Fruit fly (Drosophila melanogaster) whole organism, embryonic: ENCODE results near the gene CG32590.

ENCODE experiments used
- Adf1 ChIP-seq: fragments of 200-800 bp; sonication (Bioruptor generic); IDR thresholded peaks from 2 replicates; pipeline ENCODE4 v1.3.6; 2022; ENCODE audit warnings: missing biosample characterization, missing genetic modification characterization
- Antp ChIP-seq: fragments of 200-800 bp; sonication (Bioruptor generic); optimal IDR thresholded peaks from 3 replicates; lab custom pipeline; 2016; ENCODE audit warnings: missing biosample characterization, missing genetic modification characterization
- BEAF-32 ChIP-seq: fragments of 200-800 bp; sonication (Bioruptor generic); optimal IDR thresholded peaks from 3 replicates; lab custom pipeline; 2017; ENCODE audit warnings: missing biosample characterization, missing genetic modification characterization, mild to moderate bottlenecking, moderate library complexity, missing genetic modification reagents
- Bteb2 ChIP-seq: fragments of 200-800 bp; sonication (Bioruptor generic); optimal IDR thresholded peaks from 2 replicates; lab custom pipeline; 2016; ENCODE audit warnings: missing biosample characterization, missing genetic modification characterization
- CG11247 ChIP-seq: fragments of 200-800 bp; sonication (Bioruptor generic); IDR thresholded peaks from 2 replicates; pipeline ENCODE4 v1.3.6; 2022; ENCODE audit warnings: missing biosample characterization, missing genetic modification characterization
- CG13424 ChIP-seq: fragments of 200-800 bp; sonication (Bioruptor generic); optimal IDR thresholded peaks from 2 replicates; lab custom pipeline; 2019; ENCODE audit warnings: missing biosample characterization, mild to moderate bottlenecking, missing genetic modification characterization, moderate library complexity
- CG13624 ChIP-seq: fragments of 200-800 bp; sonication (Bioruptor generic); optimal IDR thresholded peaks from 2 replicates; lab custom pipeline; 2016; ENCODE audit warnings: missing biosample characterization, missing genetic modification characterization
- CG13894 ChIP-seq: fragments of 200-800 bp; sonication (Bioruptor generic); optimal IDR thresholded peaks from 3 replicates; lab custom pipeline; 2018; ENCODE audit warnings: missing biosample characterization, mild to moderate bottlenecking, missing genetic modification characterization, moderate library complexity
- CG14441 ChIP-seq: fragments of 200-800 bp; sonication (Bioruptor generic); IDR thresholded peaks from 2 replicates; pipeline ENCODE4 v1.3.6; 2022; ENCODE audit warnings: missing biosample characterization, missing genetic modification characterization
- CG18764 ChIP-seq: fragments of 200-800 bp; sonication (Bioruptor generic); optimal IDR thresholded peaks from 3 replicates; lab custom pipeline; 2016; ENCODE audit warnings: missing biosample characterization, missing genetic modification characterization
- CG31365 ChIP-seq: fragments of 200-800 bp; sonication (Bioruptor generic); optimal IDR thresholded peaks from 2 replicates; lab custom pipeline; 2018; ENCODE audit warnings: missing biosample characterization, mild to moderate bottlenecking, missing genetic modification characterization
- CG3407 ChIP-seq: fragments of 200-800 bp; sonication (Bioruptor generic); optimal IDR thresholded peaks from 2 replicates; lab custom pipeline; 2018; ENCODE audit warnings: missing biosample characterization, mild to moderate bottlenecking, missing genetic modification characterization
- CG5180 ChIP-seq: fragments of 200-800 bp; sonication (Bioruptor generic); optimal IDR thresholded peaks from 3 replicates; lab custom pipeline; 2017; ENCODE audit warnings: missing biosample characterization, missing genetic modification characterization, mild to moderate bottlenecking, moderate library complexity, missing genetic modification reagents
- CG6175 ChIP-seq: fragments of 200-800 bp; sonication (Bioruptor generic); IDR thresholded peaks from 3 replicates; pipeline ENCODE4 v1.3.6; 2022; ENCODE audit warnings: missing biosample characterization, missing genetic modification characterization
- CG7745 ChIP-seq: fragments of 200-800 bp; sonication (Bioruptor generic); optimal IDR thresholded peaks from 2 replicates; lab custom pipeline; 2018; ENCODE audit warnings: missing biosample characterization, mild to moderate bottlenecking, missing genetic modification characterization, moderate library complexity
- CG7839 ChIP-seq: fragments of 200-800 bp; sonication (Bioruptor generic); optimal IDR thresholded peaks from 3 replicates; lab custom pipeline; 2018; ENCODE audit warnings: missing biosample characterization, mild to moderate bottlenecking, missing genetic modification characterization, moderate library complexity
- CG7963 ChIP-seq: fragments of 200-800 bp; sonication (Bioruptor generic); IDR thresholded peaks from 3 replicates; pipeline ENCODE4 v1.3.6; 2022; ENCODE audit warnings: missing biosample characterization, missing genetic modification characterization; ENCODE audit not compliant: partially characterized antibody
- CG9609 ChIP-seq: fragments of 200-800 bp; sonication (Bioruptor generic); optimal IDR thresholded peaks from 3 replicates; lab custom pipeline; 2016; ENCODE audit warnings: missing biosample characterization, missing genetic modification characterization
- CHES-1-like ChIP-seq: fragments of 200-800 bp; sonication (Bioruptor generic); optimal IDR thresholded peaks from 2 replicates; lab custom pipeline; 2016; ENCODE audit warnings: missing biosample characterization, missing genetic modification characterization
- Deaf1 ChIP-seq: fragments of 200-800 bp; optimal IDR thresholded peaks from 3 replicates; lab custom pipeline; 2019; ENCODE audit warnings: missing biosample characterization, mild to moderate bottlenecking, missing genetic modification characterization, moderate library complexity
- Dip3 ChIP-seq: fragments of 200-800 bp; sonication (Bioruptor generic); optimal IDR thresholded peaks from 3 replicates; lab custom pipeline; 2016; ENCODE audit warnings: missing biosample characterization, missing genetic modification characterization
- Fer3 ChIP-seq: fragments of 200-800 bp; sonication (Bioruptor generic); optimal IDR thresholded peaks from 2 replicates; lab custom pipeline; 2018; ENCODE audit warnings: missing biosample characterization, mild to moderate bottlenecking, missing genetic modification characterization, moderate library complexity
- H15 ChIP-seq: fragments of 200-800 bp; sonication (Bioruptor generic); IDR thresholded peaks from 3 replicates; pipeline ENCODE4 v1.3.6; 2022; ENCODE audit warnings: missing biosample characterization, missing genetic modification characterization
- HHEX ChIP-seq: fragments of 200-800 bp; sonication (Bioruptor generic); optimal IDR thresholded peaks from 3 replicates; lab custom pipeline; 2017; ENCODE audit warnings: missing biosample characterization, mild to moderate bottlenecking, missing genetic modification characterization, missing genetic modification reagents
- Hmx ChIP-seq: fragments of 200-800 bp; sonication (Bioruptor generic); optimal IDR thresholded peaks from 2 replicates; lab custom pipeline; 2016; ENCODE audit warnings: missing biosample characterization, missing genetic modification characterization
- Jarid2 ChIP-seq: fragments of 200-800 bp; sonication (Bioruptor generic); optimal IDR thresholded peaks from 3 replicates; lab custom pipeline; 2017; ENCODE audit warnings: mild to moderate bottlenecking, missing biosample characterization, missing genetic modification reagents, missing genetic modification characterization
- Mad ChIP-seq: fragments of 200-800 bp; sonication (Bioruptor generic); optimal IDR thresholded peaks from 2 replicates; lab custom pipeline; 2016; ENCODE audit warnings: missing biosample characterization, missing genetic modification characterization
- Med ChIP-seq: fragments of 200-800 bp; sonication (Bioruptor generic); peaks from one replicate; lab custom pipeline; 2016; ENCODE audit warnings: missing biosample characterization, missing genetic modification characterization, mild to moderate bottlenecking, inconsistent platforms, moderate library complexity
- Nf-YC ChIP-seq: fragments of 200-800 bp; optimal IDR thresholded peaks from 3 replicates; lab custom pipeline; 2019; ENCODE audit warnings: missing biosample characterization, mild to moderate bottlenecking, missing genetic modification characterization, moderate library complexity
- Ravus ChIP-seq: fragments of 200-800 bp; sonication (Bioruptor generic); IDR thresholded peaks from 2 replicates; pipeline ENCODE4 v1.3.6; 2022; ENCODE audit warnings: missing biosample characterization, missing genetic modification characterization
- Stat92E ChIP-seq, 3 experiments: fragments of >200 bp in 2 of 3; fragments of 200-800 bp in 1 of 3; sonication (Bioruptor generic) in 1 of 3; optimal IDR thresholded peaks; 2 replicates each; lab custom pipeline; 2017 to 2019; ENCODE audit warnings: missing biosample characterization in 3 of 3, missing genetic modification characterization in 3 of 3, mild to moderate bottlenecking in 1 of 3, moderate library complexity in 1 of 3
- az2 ChIP-seq: fragments of 200-800 bp; sonication (Bioruptor generic); optimal IDR thresholded peaks from 3 replicates; lab custom pipeline; 2016; ENCODE audit warnings: missing biosample characterization, missing genetic modification characterization
- bowl ChIP-seq: fragments of 200-800 bp; sonication (Bioruptor generic); IDR thresholded peaks from 2 replicates; pipeline ENCODE4 v1.3.6; 2022; ENCODE audit warnings: missing biosample characterization, missing genetic modification characterization
- crc ChIP-seq: fragments of 200-800 bp; sonication (Bioruptor generic); optimal IDR thresholded peaks from 2 replicates; lab custom pipeline; 2016; ENCODE audit warnings: missing biosample characterization, missing genetic modification characterization
- disco-r ChIP-seq: fragments of 200-800 bp; sonication (Bioruptor generic); optimal IDR thresholded peaks from 2 replicates; lab custom pipeline; 2016; ENCODE audit warnings: missing biosample characterization, missing genetic modification characterization
- fd96Cb ChIP-seq: fragments of 200-800 bp; sonication (Bioruptor generic); optimal IDR thresholded peaks from 2 replicates; lab custom pipeline; 2018; ENCODE audit warnings: missing biosample characterization, mild to moderate bottlenecking, missing genetic modification characterization, moderate library complexity
- ftz-f1 ChIP-seq: fragments of 200-800 bp; sonication (Bioruptor generic); optimal IDR thresholded peaks from 2 replicates; lab custom pipeline; 2016; ENCODE audit warnings: missing biosample characterization, missing genetic modification characterization
- gem ChIP-seq: fragments of 200-800 bp; sonication (Bioruptor generic); optimal IDR thresholded peaks from 2 replicates; lab custom pipeline; 2019; ENCODE audit warnings: missing biosample characterization, mild to moderate bottlenecking, missing genetic modification characterization, moderate library complexity
- hb ChIP-seq: fragments of 200-800 bp; sonication (Bioruptor generic); IDR thresholded peaks from 3 replicates; pipeline ENCODE4 v1.3.6; 2022; ENCODE audit warnings: missing biosample characterization, missing genetic modification characterization; ENCODE audit not compliant: partially characterized antibody
- knrl ChIP-seq: fragments of 200-800 bp; sonication (Bioruptor generic); IDR thresholded peaks from 3 replicates; pipeline ENCODE4 v1.3.6; 2022; ENCODE audit warnings: missing biosample characterization, missing genetic modification characterization; ENCODE audit not compliant: partially characterized antibody
- nmo ChIP-seq: fragments of 200-800 bp; sonication (Bioruptor generic); optimal IDR thresholded peaks from 2 replicates; lab custom pipeline; 2018; ENCODE audit warnings: missing biosample characterization, mild to moderate bottlenecking, missing genetic modification characterization, moderate library complexity
- pan ChIP-seq, 4 experiments: fragments of >200 bp in 3 of 4; fragments of 200-800 bp in 1 of 4; sonication (Bioruptor generic) in 1 of 4; optimal IDR thresholded peaks in 3 of 4; IDR thresholded peaks in 1 of 4; 2 replicates each; pipeline versions ENCODE4 v1.3.6 to Lab custom; 2017 to 2022; ENCODE audit warnings: missing biosample characterization in 2 of 4, missing genetic modification characterization in 2 of 4, mixed read lengths in 1 of 4
- phol ChIP-seq: fragments of 200-800 bp; sonication (Bioruptor generic); optimal IDR thresholded peaks from 3 replicates; lab custom pipeline; 2018; ENCODE audit warnings: missing biosample characterization, mild to moderate bottlenecking, missing genetic modification characterization, moderate library complexity
- prd ChIP-seq, 3 experiments: fragments of >200 bp in 2 of 3; fragments of 200-800 bp in 1 of 3; sonication (Bioruptor generic) in 1 of 3; optimal IDR thresholded peaks in 2 of 3; IDR thresholded peaks in 1 of 3; 2 replicates in 2 of 3; 3 replicates in 1 of 3; pipeline versions ENCODE4 v1.3.6 to Lab custom; 2017 to 2022; ENCODE audit warnings: missing biosample characterization in 1 of 3, missing genetic modification characterization in 1 of 3
- ranshi ChIP-seq: fragments of 200-800 bp; sonication (Bioruptor generic); IDR thresholded peaks from 2 replicates; pipeline ENCODE4 v1.3.6; 2022; ENCODE audit warnings: missing biosample characterization, missing genetic modification characterization
- ro ChIP-seq: fragments of 200-800 bp; sonication (Bioruptor generic); IDR thresholded peaks from 2 replicates; pipeline ENCODE4 v1.3.6; 2022; ENCODE audit warnings: missing biosample characterization, missing genetic modification characterization
- so ChIP-seq: fragments of 200-800 bp; sonication (Bioruptor generic); IDR thresholded peaks from 3 replicates; pipeline ENCODE4 v1.3.6; 2022; ENCODE audit warnings: missing biosample characterization, missing genetic modification characterization
- zfh2 ChIP-seq: fragments of 200-800 bp; sonication (Bioruptor generic); optimal IDR thresholded peaks from 2 replicates; lab custom pipeline; 2016; ENCODE audit warnings: missing biosample characterization, missing genetic modification characterization

The CG32590 gene

DNA sequence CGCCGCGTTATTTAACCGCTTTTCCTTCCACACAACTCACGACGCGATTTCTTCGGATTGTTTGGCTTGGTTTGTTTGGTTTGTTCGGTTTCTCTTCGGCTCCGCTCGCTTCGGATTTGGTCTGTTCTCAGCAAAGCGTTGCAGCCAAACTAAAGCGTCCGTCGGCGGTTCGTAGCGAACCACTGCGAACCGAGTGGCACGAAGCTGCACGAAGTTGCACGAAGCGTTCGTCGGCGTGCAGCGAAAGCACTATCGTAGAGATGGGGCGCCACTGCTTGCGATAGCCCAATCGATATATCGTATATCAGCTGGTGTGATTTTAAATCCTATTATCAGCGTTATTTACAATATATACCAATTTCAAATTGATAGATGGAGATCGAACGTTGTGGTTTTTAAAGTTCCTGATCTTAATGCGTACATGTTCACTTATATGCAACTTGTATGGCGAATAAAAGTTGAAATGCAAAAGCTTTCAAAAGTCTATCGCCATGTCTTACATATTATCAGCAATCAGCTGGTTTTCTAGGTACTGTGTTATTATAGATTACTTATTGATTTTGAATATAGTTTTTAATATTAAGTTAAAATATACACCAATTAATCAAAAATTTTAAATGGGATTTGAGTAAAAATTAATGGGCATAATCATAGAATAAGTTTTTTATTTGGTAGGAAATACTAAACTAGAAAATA lies 12.8 kb downstream of the CG32590 start, which contains the start of gene rut (continued):
- no peak for TF ChIP-seq disco-r (GFP tag; lab: Kevin White, UChicago)
- peak; percentile 88 for TF ChIP-seq BEAF-32
- 0 out of 2 replicates have a peak, but pooled peaks have one; percentile 19 for TF ChIP-seq CG14441 (GFP tag; lab: Robert Waterston, UW)
- no peak for TF ChIP-seq so (GFP tag; lab: Robert Waterston, UW)
- no peak for TF ChIP-seq ranshi
- no peak for TF ChIP-seq ro (GFP tag; lab: Robert Waterston, UW)
- TF ChIP-seq Fer3 (tag; lab: Kevin White, UChicago), result no peak
- no peak for TF ChIP-seq Ravus (GFP tag; lab: Robert Waterston, UW)
- TF ChIP-seq CG7745 (tag; lab: Kevin White, UChicago), result no peak
- TF ChIP-seq bowl (GFP tag; lab: Robert Waterston, UW), result no peak
- TF ChIP-seq gem (tag; lab: Kevin White, UChicago), result no peak
- TF ChIP-seq ftz-f1 (GFP tag; lab: Kevin White, UChicago), result peak; percentile 4
- no peak for TF ChIP-seq H15
- TF ChIP-seq CG7963 (GFP tag; lab: Robert Waterston, UW), result peak; percentile 86
- no peak for TF ChIP-seq Hmx (GFP tag; lab: Kevin White, UChicago)
- no peak; the same call in 1 of the 2 replicates for TF ChIP-seq CG11247 (GFP tag; lab: Robert Waterston, UW)
- no peak for TF ChIP-seq pan (optimal IDR thresholded peaks at IDR 0.05; lab: Kevin White, UChicago)
- no peak for TF ChIP-seq pan (GFP tag; optimal IDR thresholded peaks at IDR 0.05 in 1 of 2, IDR thresholded peaks at IDR 0.05 in 1 of 2)
- no peak for TF ChIP-seq CG13424 (tag; lab: Kevin White, UChicago)
- TF ChIP-seq Stat92E (GFP tag; optimal IDR thresholded peaks at IDR 0.05; lab: Kevin White, UChicago), result no peak
- peak; percentile 4 for TF ChIP-seq nmo (GFP tag; lab: Kevin White, UChicago)
- no peak for TF ChIP-seq CG31365 (tag; lab: Kevin White, UChicago)
- TF ChIP-seq CG13624, result peak; percentile 60
- TF ChIP-seq Jarid2 (GFP tag; lab: Kevin White, UChicago), result peak; percentile 94
- no peak for TF ChIP-seq Nf-YC (tag; lab: Kevin White, UChicago)
- peak; percentile 95 for TF ChIP-seq hb (GFP tag; lab: Robert Waterston, UW)
- no peak for TF ChIP-seq CG7839 (tag; lab: Kevin White, UChicago)
- no peak for TF ChIP-seq crc (GFP tag; lab: Kevin White, UChicago)
- no peak for TF ChIP-seq Mad (GFP tag; lab: Kevin White, UChicago)
- no peak for TF ChIP-seq Dip3
- peak; percentile 34 for TF ChIP-seq HHEX
- peak; percentile 52 for TF ChIP-seq Adf1 (GFP tag; lab: Robert Waterston, UW)
- TF ChIP-seq knrl, result peak; percentile 97
- TF ChIP-seq prd (optimal IDR thresholded peaks at IDR 0.05; lab: Kevin White, UChicago), result no peak
- no peak for TF ChIP-seq prd (GFP tag; IDR thresholded peaks at IDR 0.05; lab: Robert Waterston, UW)
- peak; percentile 1 for TF ChIP-seq phol (tag; lab: Kevin White, UChicago)
- no peak for TF ChIP-seq az2 (GFP tag; lab: Kevin White, UChicago)
- TF ChIP-seq Deaf1 (tag; lab: Kevin White, UChicago), result peak; percentile 99
- TF ChIP-seq fd96Cb, result no peak
- peak; percentile 34 for TF ChIP-seq Antp (GFP tag; lab: Kevin White, UChicago)
- no peak for TF ChIP-seq CG3407 (GFP tag; lab: Kevin White, UChicago)
- TF ChIP-seq CG5180, result peak; percentile 97
- peak; percentile 89 for TF ChIP-seq Med (GFP tag; lab: Kevin White, UChicago)
- peak; percentile 95 for TF ChIP-seq CG6175 (GFP tag; lab: Robert Waterston, UW)
- TF ChIP-seq Bteb2 (GFP tag; lab: Kevin White, UChicago), result no peak
- TF ChIP-seq zfh2 (GFP tag; lab: Kevin White, UChicago), result peak; percentile 8
- TF ChIP-seq CG13894 (tag; lab: Kevin White, UChicago), result peak; percentile 20
- TF ChIP-seq CHES-1-like (GFP tag; lab: Kevin White, UChicago), result no peak
- TF ChIP-seq CG18764, result no peak
- no peak for TF ChIP-seq CG9609 (GFP tag; lab: Kevin White, UChicago)
